Fruit fly (Drosophila melanogaster): Measurements from ENCODE around the gene Gba1b.

DNA sequence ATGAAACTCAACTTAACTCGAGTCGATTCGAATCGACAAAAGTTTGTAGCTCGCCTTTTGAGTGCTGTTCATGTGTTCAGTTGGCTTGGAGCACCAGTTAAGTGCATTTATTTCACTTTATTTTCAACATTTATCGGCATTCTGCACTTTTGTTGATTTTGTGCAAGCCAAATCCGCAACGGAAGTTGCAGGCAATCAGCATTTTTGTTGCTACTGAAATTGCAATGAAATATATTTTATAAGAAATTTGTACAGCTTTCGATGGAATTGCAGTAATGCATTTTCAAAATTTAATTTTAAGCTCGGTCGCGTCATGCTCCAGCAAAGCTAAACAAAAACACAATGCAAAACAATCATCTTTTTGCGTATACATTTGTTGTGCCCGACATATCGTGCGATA, 45.7 kb upstream of the Gba1b start:
- TF ChIP-seq amos (GFP tag; IDR thresholded peaks at IDR 0.05; ENCODE audit: partially characterized antibody) (no peak), sug (tag; optimal IDR thresholded peaks at IDR 0.05) (no peak), oc (tag; optimal IDR thresholded peaks at IDR 0.05) (no peak), Atf-2 (GFP tag; optimal IDR thresholded peaks at IDR 0.05) (no peak), CG8765 (GFP tag; IDR thresholded peaks at IDR 0.05) (no peak), jigr1 (GFP tag; IDR thresholded peaks at IDR 0.05) (no peak), CG9437 (GFP tag; optimal IDR thresholded peaks at IDR 0.05) (no peak)
